Fruit fly (Drosophila melanogaster) whole organism, embryonic: ENCODE results near the gene sosie.
A peak's percentile ranks its signal among the peaks of the same experiment; 100 is the strongest.

Source experiments
- ATbp ChIP-seq: fragments of 200-800 bp; sonication (Bioruptor generic); optimal IDR thresholded peaks from 2 replicates; lab custom pipeline; 2017; ENCODE audit warnings: missing biosample characterization, mild to moderate bottlenecking, missing genetic modification characterization, missing genetic modification reagents
- Bdp1 ChIP-seq: fragments of 200-800 bp; sonication (Bioruptor generic); optimal IDR thresholded peaks from 3 replicates; lab custom pipeline; 2016; ENCODE audit warnings: missing biosample characterization, missing genetic modification characterization
- CG10959 ChIP-seq: fragments of 200-800 bp; sonication (Bioruptor generic); IDR thresholded peaks from 2 replicates; pipeline ENCODE4 v1.3.6; 2022; ENCODE audit warnings: missing biosample characterization, missing genetic modification characterization
- CG11504 ChIP-seq: fragments of 200-800 bp; sonication (Bioruptor generic); optimal IDR thresholded peaks from 3 replicates; lab custom pipeline; 2019; ENCODE audit warnings: missing biosample characterization, mild to moderate bottlenecking, missing genetic modification characterization, moderate library complexity
- CG12391 ChIP-seq: fragments of 200-800 bp; sonication (Bioruptor generic); optimal IDR thresholded peaks from 3 replicates; lab custom pipeline; 2018; ENCODE audit warnings: missing biosample characterization, mild to moderate bottlenecking, missing genetic modification characterization, moderate library complexity
- CG13424 ChIP-seq: fragments of 200-800 bp; sonication (Bioruptor generic); optimal IDR thresholded peaks from 2 replicates; lab custom pipeline; 2019; ENCODE audit warnings: missing biosample characterization, mild to moderate bottlenecking, missing genetic modification characterization, moderate library complexity
- CG13775 ChIP-seq: fragments of 200-800 bp; sonication (Bioruptor generic); optimal IDR thresholded peaks from 3 replicates; lab custom pipeline; 2017; ENCODE audit warnings: missing biosample characterization, mild to moderate bottlenecking, missing genetic modification characterization
- CG14710 ChIP-seq: fragments of 200-800 bp; sonication (Bioruptor generic); optimal IDR thresholded peaks from 3 replicates; lab custom pipeline; 2019; ENCODE audit warnings: missing biosample characterization, mild to moderate bottlenecking, missing genetic modification characterization, moderate library complexity
- CG18619 ChIP-seq: fragments of 200-800 bp; sonication (Bioruptor generic); optimal IDR thresholded peaks from 3 replicates; lab custom pipeline; 2017; ENCODE audit warnings: missing biosample characterization, mild to moderate bottlenecking, missing genetic modification characterization
- CG2116 ChIP-seq: fragments of 200-800 bp; sonication (Bioruptor generic); optimal IDR thresholded peaks from 3 replicates; lab custom pipeline; 2018; ENCODE audit warnings: missing biosample characterization, mild to moderate bottlenecking, missing genetic modification characterization
- CG2202 ChIP-seq: fragments of 200-800 bp; sonication (Bioruptor generic); optimal IDR thresholded peaks from 2 replicates; lab custom pipeline; 2018; ENCODE audit warnings: missing biosample characterization, mild to moderate bottlenecking, missing genetic modification characterization
- CG2712 ChIP-seq: fragments of 200-800 bp; optimal IDR thresholded peaks from 3 replicates; lab custom pipeline; 2019; ENCODE audit warnings: missing biosample characterization, mild to moderate bottlenecking, missing genetic modification characterization, moderate library complexity
- CG2889 ChIP-seq: fragments of 200-800 bp; sonication (Bioruptor generic); IDR thresholded peaks from 3 replicates; pipeline ENCODE4 v1.3.6; 2022; ENCODE audit warnings: missing biosample characterization, missing genetic modification characterization
- CG3065 ChIP-seq: fragments of 200-800 bp; sonication (Bioruptor generic); optimal IDR thresholded peaks from 2 replicates; lab custom pipeline; 2016; ENCODE audit warnings: missing biosample characterization, missing genetic modification characterization
- CG6689 ChIP-seq: fragments of 200-800 bp; sonication (Bioruptor generic); IDR thresholded peaks from 2 replicates; pipeline ENCODE4 v1.3.6; 2022; ENCODE audit warnings: missing biosample characterization, missing genetic modification characterization
- CG6791 ChIP-seq: fragments of 200-800 bp; sonication (Bioruptor generic); IDR thresholded peaks from 3 replicates; pipeline ENCODE4 v1.3.6; 2022; ENCODE audit warnings: missing biosample characterization, missing genetic modification characterization; ENCODE audit not compliant: partially characterized antibody
- CG7963 ChIP-seq: fragments of 200-800 bp; sonication (Bioruptor generic); IDR thresholded peaks from 3 replicates; pipeline ENCODE4 v1.3.6; 2022; ENCODE audit warnings: missing biosample characterization, missing genetic modification characterization; ENCODE audit not compliant: partially characterized antibody
- CG9215 ChIP-seq: fragments of 200-800 bp; sonication (Bioruptor generic); IDR thresholded peaks from 2 replicates; pipeline ENCODE4 v1.3.6; 2022; ENCODE audit warnings: missing biosample characterization, missing genetic modification characterization
- CG9727 ChIP-seq: fragments of 200-800 bp; sonication (Bioruptor generic); optimal IDR thresholded peaks from 3 replicates; lab custom pipeline; 2017; ENCODE audit warnings: missing biosample characterization, mild to moderate bottlenecking, missing genetic modification characterization
- CG9817 ChIP-seq: fragments of 200-800 bp; sonication (Bioruptor generic); optimal IDR thresholded peaks from 2 replicates; lab custom pipeline; 2018; ENCODE audit warnings: missing biosample characterization, mild to moderate bottlenecking, missing genetic modification characterization, moderate library complexity
- Dip2 ChIP-seq: fragments of 200-800 bp; sonication (Bioruptor generic); IDR thresholded peaks from 2 replicates; pipeline ENCODE4 v1.3.6; 2022; ENCODE audit warnings: missing biosample characterization, missing genetic modification characterization
- Dll ChIP-seq: fragments of 200-800 bp; sonication (Bioruptor generic); IDR thresholded peaks from 4 replicates; pipeline ENCODE4 v1.3.6; 2022; ENCODE audit warnings: missing biosample characterization, missing genetic modification characterization; ENCODE audit not compliant: partially characterized antibody
- Hr39 ChIP-seq: fragments of >200 bp; optimal IDR thresholded peaks from 2 replicates; lab custom pipeline; 2017
- Kr ChIP-seq: fragments of 200-800 bp; sonication (Bioruptor generic); optimal IDR thresholded peaks from 2 replicates; lab custom pipeline; 2017; ENCODE audit warnings: missing biosample characterization, mild to moderate bottlenecking, missing genetic modification characterization
- Max ChIP-seq: fragments of 200-800 bp; sonication (Bioruptor generic); optimal IDR thresholded peaks from 2 replicates; lab custom pipeline; 2016; ENCODE audit warnings: missing biosample characterization, mild to moderate bottlenecking, missing genetic modification characterization
- NC2α ChIP-seq: fragments of 200-800 bp; sonication (Bioruptor generic); optimal IDR thresholded peaks from 2 replicates; lab custom pipeline; 2016; ENCODE audit warnings: missing biosample characterization, missing genetic modification characterization
- Neu2 ChIP-seq: fragments of 200-800 bp; sonication (Bioruptor generic); optimal IDR thresholded peaks from 3 replicates; lab custom pipeline; 2016; ENCODE audit warnings: missing biosample characterization, missing genetic modification characterization, borderline replicate concordance
- Vsx1 ChIP-seq: fragments of 200-800 bp; sonication (Bioruptor generic); optimal IDR thresholded peaks from 2 replicates; lab custom pipeline; 2017; ENCODE audit warnings: missing biosample characterization, mild to moderate bottlenecking, missing genetic modification characterization, missing genetic modification reagents
- aop ChIP-seq: fragments of 200-800 bp; sonication (Bioruptor generic); IDR thresholded peaks from 2 replicates; pipeline ENCODE4 v1.3.6; 2022; ENCODE audit warnings: missing biosample characterization, missing genetic modification characterization
- bsh ChIP-seq, 2 experiments: fragments of 200-800 bp; sonication (Bioruptor generic); optimal IDR thresholded peaks; 2 replicates each; lab custom pipeline; 2017 to 2018; ENCODE audit warnings: mild to moderate bottlenecking in 2 of 2, missing biosample characterization in 2 of 2, missing genetic modification characterization in 2 of 2, moderate library complexity in 1 of 2
- dati ChIP-seq: fragments of 200-800 bp; sonication (Bioruptor generic); IDR thresholded peaks from 2 replicates; pipeline ENCODE4 v1.3.6; 2022; ENCODE audit warnings: missing biosample characterization, missing genetic modification characterization
- dm ChIP-seq: fragments of 200-800 bp; sonication (Bioruptor generic); optimal IDR thresholded peaks from 3 replicates; lab custom pipeline; 2016; ENCODE audit warnings: missing biosample characterization, missing genetic modification characterization
- dpn ChIP-seq, 2 experiments: fragments of 200-800 bp; sonication (Bioruptor generic); optimal IDR thresholded peaks; 3 replicates each; lab custom pipeline; 2016; ENCODE audit warnings: missing biosample characterization in 2 of 2, missing genetic modification characterization in 2 of 2
- ems ChIP-seq: fragments of 200-800 bp; sonication (Bioruptor generic); optimal IDR thresholded peaks from 3 replicates; lab custom pipeline; 2016; ENCODE audit warnings: missing biosample characterization, missing genetic modification characterization
- eve ChIP-seq, 2 experiments: fragments of >200 bp; optimal IDR thresholded peaks; 2 replicates each; lab custom pipeline; 2017; ENCODE audit warnings: missing biosample characterization in 2 of 2, missing genetic modification characterization in 2 of 2
- fd96Cb ChIP-seq: fragments of 200-800 bp; sonication (Bioruptor generic); optimal IDR thresholded peaks from 2 replicates; lab custom pipeline; 2018; ENCODE audit warnings: missing biosample characterization, mild to moderate bottlenecking, missing genetic modification characterization, moderate library complexity
- ftz-f1 ChIP-seq: fragments of 200-800 bp; sonication (Bioruptor generic); optimal IDR thresholded peaks from 2 replicates; lab custom pipeline; 2016; ENCODE audit warnings: missing biosample characterization, missing genetic modification characterization
- h ChIP-seq: fragments of >200 bp; optimal IDR thresholded peaks from 2 replicates; lab custom pipeline; 2017
- hb ChIP-seq: fragments of 200-800 bp; sonication (Bioruptor generic); IDR thresholded peaks from 3 replicates; pipeline ENCODE4 v1.3.6; 2022; ENCODE audit warnings: missing biosample characterization, missing genetic modification characterization; ENCODE audit not compliant: partially characterized antibody
- her ChIP-seq: fragments of 200-800 bp; sonication (Bioruptor generic); optimal IDR thresholded peaks from 2 replicates; lab custom pipeline; 2016; ENCODE audit warnings: missing biosample characterization, missing genetic modification characterization
- mam ChIP-seq: fragments of 200-800 bp; sonication (Bioruptor generic); optimal IDR thresholded peaks from 3 replicates; lab custom pipeline; 2016; ENCODE audit warnings: missing biosample characterization, missing genetic modification characterization
- nom ChIP-seq: fragments of 200-800 bp; sonication (Bioruptor generic); optimal IDR thresholded peaks from 2 replicates; lab custom pipeline; 2017; ENCODE audit warnings: missing biosample characterization, missing genetic modification characterization, mild to moderate bottlenecking, moderate library complexity, missing genetic modification reagents
- prd ChIP-seq, 3 experiments: fragments of >200 bp in 2 of 3; fragments of 200-800 bp in 1 of 3; sonication (Bioruptor generic) in 1 of 3; optimal IDR thresholded peaks in 2 of 3; IDR thresholded peaks in 1 of 3; 2 replicates in 2 of 3; 3 replicates in 1 of 3; pipeline versions ENCODE4 v1.3.6 to Lab custom; 2017 to 2022; ENCODE audit warnings: missing biosample characterization in 1 of 3, missing genetic modification characterization in 1 of 3
- sqz ChIP-seq: fragments of 200-800 bp; sonication (Bioruptor generic); optimal IDR thresholded peaks from 3 replicates; lab custom pipeline; 2018; ENCODE audit warnings: missing biosample characterization, mild to moderate bottlenecking, missing genetic modification characterization
- ssp ChIP-seq: fragments of 200-800 bp; sonication (Bioruptor generic); IDR thresholded peaks from 2 replicates; pipeline ENCODE4 v1.3.6; 2022; ENCODE audit warnings: missing biosample characterization, missing genetic modification characterization
- stwl ChIP-seq: fragments of 200-800 bp; sonication (Bioruptor generic); optimal IDR thresholded peaks from 3 replicates; lab custom pipeline; 2018; ENCODE audit warnings: missing biosample characterization, mild to moderate bottlenecking, missing genetic modification characterization, moderate library complexity
- sug ChIP-seq: fragments of 200-800 bp; optimal IDR thresholded peaks from 2 replicates; lab custom pipeline; 2019; ENCODE audit warnings: missing biosample characterization, mild to moderate bottlenecking, missing genetic modification characterization, moderate library complexity
- tio ChIP-seq: fragments of 200-800 bp; sonication (Bioruptor generic); optimal IDR thresholded peaks from 2 replicates; lab custom pipeline; 2017; ENCODE audit warnings: missing biosample characterization, missing genetic modification characterization, inconsistent platforms
- zfh2 ChIP-seq: fragments of 200-800 bp; sonication (Bioruptor generic); optimal IDR thresholded peaks from 2 replicates; lab custom pipeline; 2016; ENCODE audit warnings: missing biosample characterization, missing genetic modification characterization

Gene sosie

DNA sequence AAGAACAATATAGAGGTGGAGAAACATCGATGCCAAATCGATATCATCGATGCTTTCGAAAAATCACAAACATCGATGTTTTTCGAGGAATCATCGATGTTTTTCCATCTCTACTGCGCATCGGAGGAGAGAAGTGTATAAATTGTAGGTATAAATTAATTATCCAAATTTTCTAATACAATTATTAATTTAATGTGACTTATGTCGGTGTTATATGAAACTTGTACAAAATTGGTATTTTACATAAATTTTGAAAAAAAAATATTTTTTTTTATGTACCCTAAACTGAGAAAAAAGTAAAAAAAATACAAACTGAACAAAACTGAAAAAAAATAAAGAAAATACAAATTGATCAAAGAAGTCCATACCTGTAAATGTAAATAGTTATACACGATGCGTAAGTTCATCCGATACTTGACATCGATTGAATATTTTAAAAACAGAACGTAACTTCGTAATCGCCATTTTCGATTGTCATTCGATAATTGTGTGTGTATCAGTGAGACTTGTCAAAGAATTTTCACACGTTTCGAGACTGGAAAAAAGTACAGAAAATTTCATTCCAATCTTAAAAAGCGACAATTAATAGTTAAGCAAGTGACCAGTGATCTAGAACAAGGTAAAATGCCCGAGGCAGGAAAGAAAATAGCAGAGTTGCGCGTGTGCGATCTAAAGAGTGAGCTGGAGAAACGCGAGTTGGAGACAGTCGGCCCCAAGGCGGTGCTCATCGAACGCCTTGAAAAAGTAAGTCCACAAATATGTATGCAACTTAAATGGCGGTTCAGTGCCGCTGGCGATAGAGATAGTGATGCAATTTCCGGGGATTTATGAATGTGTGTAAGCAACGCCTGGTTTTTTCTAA lies 16.5 kb upstream of the sosie start, which contains the start of the genes CG5808 and Saf-B (continued):
- TF ChIP-seq mam (GFP tag; lab: Kevin White, UChicago) (no peak), ems (GFP tag; lab: Kevin White, UChicago) (no peak), nom (GFP tag; lab: Kevin White, UChicago) (no peak), CG12391 (tag; lab: Kevin White, UChicago) (peak; percentile 69), Hr39 (no peak), Kr (GFP tag; lab: Kevin White, UChicago) (no peak), tio (no peak), Bdp1 (GFP tag; lab: Kevin White, UChicago) (no peak), CG9817 (tag; lab: Kevin White, UChicago) (no peak), h (lab: Kevin White, UChicago) (no peak), zfh2 (GFP tag; lab: Kevin White, UChicago) (peak; percentile 31), ATbp (GFP tag; lab: Kevin White, UChicago) (no peak), CG13424 (tag; lab: Kevin White, UChicago) (peak; percentile 30), CG2202 (no peak), CG9727 (GFP tag; lab: Kevin White, UChicago) (peak; percentile 76), sqz (GFP tag; lab: Kevin White, UChicago) (no peak), Max (peak; percentile 61), CG2712 (tag; lab: Kevin White, UChicago) (peak; percentile 61), hb (GFP tag; lab: Robert Waterston, UW) (peak; percentile 85), NC2α (GFP tag; lab: Kevin White, UChicago) (no peak), CG9215 (GFP tag; lab: Robert Waterston, UW) (no peak), CG2889 (GFP tag; lab: Robert Waterston, UW) (no peak), CG3065 (no peak), dpn (GFP tag; optimal IDR thresholded peaks at IDR 0.05; lab: Kevin White, UChicago) (peak in 1 of 2 experiments; percentile 32), ftz-f1 (GFP tag; lab: Kevin White, UChicago) (peak; percentile 38), CG14710 (tag; lab: Kevin White, UChicago) (peak; percentile 88), sug (no peak), Dip2 (GFP tag; lab: Robert Waterston, UW) (no peak), CG6689 (GFP tag; lab: Robert Waterston, UW) (peak; percentile 70), prd (optimal IDR thresholded peaks at IDR 0.05; lab: Kevin White, UChicago) (no peak), prd (GFP tag; IDR thresholded peaks at IDR 0.05; lab: Robert Waterston, UW) (peak; percentile 65), aop (GFP tag; lab: Robert Waterston, UW) (no peak), CG2116 (peak; percentile 79), CG18619 (GFP tag; lab: Kevin White, UChicago) (no peak), Dll (peak; percentile 84), CG6791 (GFP tag; lab: Robert Waterston, UW) (peak; percentile 89), stwl (no peak), dm (no peak), eve (GFP tag; optimal IDR thresholded peaks at IDR 0.05; lab: Kevin White, UChicago) (no peak), ssp (GFP tag; lab: Robert Waterston, UW) (peak; percentile 66), Neu2 (GFP tag; lab: Kevin White, UChicago) (no peak), CG13775 (peak; percentile 61), CG11504 (tag; lab: Kevin White, UChicago) (no peak), her (no peak), Vsx1 (GFP tag; lab: Kevin White, UChicago) (no peak), CG7963 (GFP tag; lab: Robert Waterston, UW) (peak; percentile 81), dati (no peak), bsh (GFP tag; optimal IDR thresholded peaks at IDR 0.05; lab: Kevin White, UChicago) (no peak), CG10959 (no peak), fd96Cb (tag; lab: Kevin White, UChicago) (peak; percentile 38)
